Worm (Caenorhabditis elegans): ENCODE measurements around the gene trp-2.

ce11 chrIII:991581-991980, at the start of gene trp-2:
- no peak for TF ChIP-seq ham-2 (GFP tag; optimal IDR thresholded peaks at IDR 0.05)
- TF ChIP-seq nhr-237 (tag; optimal IDR thresholded peaks at IDR 0.05): no peak
- TF ChIP-seq mep-1 (tag; optimal IDR thresholded peaks at IDR 0.05): no peak
- TF ChIP-seq mls-2 (tag; optimal IDR thresholded peaks at IDR 0.05): no peak
- no peak for TF ChIP-seq lsy-2 (tag; optimal IDR thresholded peaks at IDR 0.05)
- TF ChIP-seq snpc-4 (tag; optimal IDR thresholded peaks at IDR 0.05): no peak
- no peak for TF ChIP-seq M03D4.4 (tag; optimal IDR thresholded peaks at IDR 0.05)
- TF ChIP-seq ces-1 (GFP tag; optimal IDR thresholded peaks at IDR 0.05): no peak
